Fruit fly (Drosophila melanogaster): ENCODE results near the gene mRpL47.
A peak's percentile ranks its signal among the peaks of the same experiment; 100 is the strongest.

The mRpL47 gene

DNA sequence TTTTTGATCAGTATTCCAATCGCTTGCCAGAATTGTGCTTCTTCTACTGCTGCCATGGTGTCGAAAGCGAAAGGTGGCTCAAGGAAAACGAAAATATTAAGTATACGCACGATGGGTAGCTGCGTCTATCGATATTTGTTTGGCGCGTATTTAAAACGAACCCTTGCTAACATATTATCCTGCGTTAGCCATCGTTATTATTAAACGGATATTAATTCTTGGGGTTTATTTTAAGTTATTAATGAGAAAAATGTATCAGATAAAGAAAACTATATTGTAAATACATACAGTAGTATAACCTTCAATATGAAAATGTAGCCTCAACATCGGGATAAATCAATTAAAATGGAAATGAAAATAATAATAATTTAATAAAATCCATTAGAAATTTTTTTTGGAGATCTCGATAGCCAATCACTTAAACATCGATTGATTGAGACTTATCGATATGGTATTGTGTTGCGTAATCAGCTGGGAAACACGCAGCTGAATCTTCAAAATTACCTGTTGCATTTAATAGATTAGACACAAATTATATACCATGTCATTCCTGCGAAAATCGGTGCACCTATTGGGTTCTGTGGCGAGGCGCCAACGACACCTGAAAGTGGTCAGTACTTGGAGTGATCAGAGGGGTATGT lies 39.7 kb upstream of the mRpL47 start, which contains the start of the genes CG9386 and BckdhA (continued):
- TF ChIP-seq dm (GFP tag; optimal IDR thresholded peaks at IDR 0.05), result peak; percentile 61
- TF ChIP-seq CG18619 (GFP tag; optimal IDR thresholded peaks at IDR 0.05), result peak; percentile 32
- TF ChIP-seq her (GFP tag; optimal IDR thresholded peaks at IDR 0.05), result peak; percentile 25
- peak; percentile 55 for TF ChIP-seq lab (GFP tag; optimal IDR thresholded peaks at IDR 0.05)
- TF ChIP-seq bsh (GFP tag; optimal IDR thresholded peaks at IDR 0.05), result peak in 1 of 2 experiments; percentile 15
- TF ChIP-seq Ada2b (GFP tag; IDR thresholded peaks at IDR 0.05), result peak; percentile 43; the same call in 1 of the 2 replicates
- peak; percentile 59 for TF ChIP-seq Hsf (GFP tag; optimal IDR thresholded peaks at IDR 0.05)
- peak; percentile 59; the same call in 1 of the 2 replicates for TF ChIP-seq sob (GFP tag; IDR thresholded peaks at IDR 0.05)
- peak; percentile 40 for TF ChIP-seq Mad (GFP tag; optimal IDR thresholded peaks at IDR 0.05)
- TF ChIP-seq CG8944 (GFP tag; optimal IDR thresholded peaks at IDR 0.05), result peak; percentile 55
- TF ChIP-seq CG6765 (GFP tag; optimal IDR thresholded peaks at IDR 0.05), result peak; percentile 27
- peak; percentile 11 for TF ChIP-seq kay (GFP tag; optimal IDR thresholded peaks at IDR 0.05)
- TF ChIP-seq pho (GFP tag; optimal IDR thresholded peaks at IDR 0.05), result peak; percentile 53
- TF ChIP-seq Rfx (GFP tag; IDR thresholded peaks at IDR 0.05), result peak; percentile 72
- peak; percentile 71 for TF ChIP-seq slbo (GFP tag; IDR thresholded peaks at IDR 0.05)
- peak in 1 of 2 experiments; percentile 19 for TF ChIP-seq Hr51 (GFP tag; optimal IDR thresholded peaks at IDR 0.05)
- no peak for TF ChIP-seq hth (optimal IDR thresholded peaks at IDR 0.05)
- peak; percentile 56 for TF ChIP-seq CG18262 (tag; optimal IDR thresholded peaks at IDR 0.05)
- peak; percentile 42 for TF ChIP-seq CG10147 (GFP tag; optimal IDR thresholded peaks at IDR 0.05)
- TF ChIP-seq CG43689 (GFP tag; IDR thresholded peaks at IDR 0.05), result no peak
- no peak for TF ChIP-seq prd (optimal IDR thresholded peaks at IDR 0.05)
- peak; percentile 59; the same call in 2 of the 3 replicates for TF ChIP-seq prd (GFP tag; IDR thresholded peaks at IDR 0.05)
- TF ChIP-seq Chrac-16 (GFP tag; optimal IDR thresholded peaks at IDR 0.05), result peak; percentile 55
- TF ChIP-seq CG3065 (GFP tag; optimal IDR thresholded peaks at IDR 0.05), result no peak
- TF ChIP-seq Dip3 (GFP tag; optimal IDR thresholded peaks at IDR 0.05), result peak; percentile 63
- peak; percentile 17 for TF ChIP-seq CG33213 (GFP tag; optimal IDR thresholded peaks at IDR 0.05)
- TF ChIP-seq Myb (GFP tag; optimal IDR thresholded peaks at IDR 0.05), result peak; percentile 29
- TF ChIP-seq Six4 (GFP tag; optimal IDR thresholded peaks at IDR 0.05), result no peak
- peak; percentile 30 for TF ChIP-seq jumu (GFP tag; optimal IDR thresholded peaks at IDR 0.05)
- TF ChIP-seq vvl (GFP tag; IDR thresholded peaks at IDR 0.05), result peak; percentile 74
- TF ChIP-seq esg (GFP tag; conservative IDR thresholded peaks at IDR 0.05), result no peak
- TF ChIP-seq CG13287 (GFP tag; IDR thresholded peaks at IDR 0.05; ENCODE audit: partially characterized antibody), result peak; percentile 77
- TF ChIP-seq zen (tag; optimal IDR thresholded peaks at IDR 0.05), result peak; percentile 5
- TF ChIP-seq ab (GFP tag; optimal IDR thresholded peaks at IDR 0.05), result no peak
- TF ChIP-seq D19A (tag; optimal IDR thresholded peaks at IDR 0.05), result peak; percentile 38
- TF ChIP-seq CG9817 (tag; optimal IDR thresholded peaks at IDR 0.05), result peak; percentile 63
- TF ChIP-seq gce (GFP tag; IDR thresholded peaks at IDR 0.05), result no peak
- TF ChIP-seq B-H2 (GFP tag; optimal IDR thresholded peaks at IDR 0.05), result peak; percentile 45
- peak in 1 of 2 experiments; percentile 40 for TF ChIP-seq chif (GFP tag; optimal IDR thresholded peaks at IDR 0.05)
- TF ChIP-seq CG10209 (GFP tag; optimal IDR thresholded peaks at IDR 0.05), result peak; percentile 32
- TF ChIP-seq HLH4C (GFP tag; IDR thresholded peaks at IDR 0.05; ENCODE audit: partially characterized antibody), result peak; percentile 74
- peak; percentile 89 for TF ChIP-seq CG3995 (GFP tag; optimal IDR thresholded peaks at IDR 0.05)
- peak; percentile 72; the same call in 1 of the 4 replicates for TF ChIP-seq chinmo (GFP tag; IDR thresholded peaks at IDR 0.05; ENCODE audit: partially characterized antibody)
- peak; percentile 0 for TF ChIP-seq dmrt11E (tag; optimal IDR thresholded peaks at IDR 0.05)
- peak; percentile 54 to 99 for TF ChIP-seq Pdp1 (GFP tag; optimal IDR thresholded peaks at IDR 0.05)
- peak; percentile 57 for TF ChIP-seq CG10267 (tag; optimal IDR thresholded peaks at IDR 0.05)
- TF ChIP-seq ham (GFP tag; IDR thresholded peaks at IDR 0.05), result no peak
- peak; percentile 71 for TF ChIP-seq hbn (GFP tag; IDR thresholded peaks at IDR 0.05; ENCODE audit: partially characterized antibody)
- no peak for TF ChIP-seq pan (optimal IDR thresholded peaks at IDR 0.05)
- TF ChIP-seq pan (GFP tag; optimal IDR thresholded peaks at IDR 0.05 in 1 of 2, IDR thresholded peaks at IDR 0.05 in 1 of 2), result peak in 1 of 2 experiments; percentile 55
